Worm (Caenorhabditis elegans) whole organism, late embryonic: ENCODE results near the gene K04C2.5.
A peak's percentile ranks its signal among the peaks of the same experiment; 100 is the strongest.

ENCODE experiments used
- C38D4.7 ChIP-seq: fragments of 200-800 bp; sonication (Bioruptor generic); optimal IDR thresholded peaks from 2 replicates; lab custom pipeline; 2018; ENCODE audit warnings: mild to moderate bottlenecking, missing genetic modification characterization, moderate library complexity, missing compliant biosample characterization
- ceh-19 ChIP-seq: fragments of 200-800 bp; sonication (Bioruptor generic); optimal IDR thresholded peaks from 2 replicates; lab custom pipeline; 2018; ENCODE audit warnings: mild to moderate bottlenecking, missing genetic modification characterization, missing compliant biosample characterization
- ceh-22 ChIP-seq: sonication (generic microtip); optimal IDR thresholded peaks from 2 replicates; lab custom pipeline; 2017; ENCODE audit warnings: missing biosample characterization, missing genetic modification characterization
- ceh-6 ChIP-seq: fragments of 200-800 bp; sonication (Bioruptor generic); optimal IDR thresholded peaks from 2 replicates; lab custom pipeline; 2018; ENCODE audit warnings: mild to moderate bottlenecking, missing genetic modification characterization, missing compliant biosample characterization
- dve-1 ChIP-seq: sonication (generic microtip); optimal IDR thresholded peaks from 2 replicates; lab custom pipeline; 2017; ENCODE audit warnings: antibody characterized with exemption, mild to moderate bottlenecking, missing genetic modification characterization, missing compliant biosample characterization
- elt-2 ChIP-seq: sonication (generic microtip); optimal IDR thresholded peaks from 2 replicates; lab custom pipeline; 2016; ENCODE audit warnings: missing genetic modification reagents, missing genetic modification characterization, missing compliant biosample characterization
- gmeb-2 ChIP-seq: sonication (generic microtip); optimal IDR thresholded peaks from 2 replicates; lab custom pipeline; 2016; ENCODE audit warnings: missing genetic modification characterization, inconsistent platforms, missing compliant biosample characterization
- hlh-30 ChIP-seq: sonication (generic microtip); optimal IDR thresholded peaks from 2 replicates; lab custom pipeline; 2017; ENCODE audit warnings: antibody characterized with exemption, missing genetic modification characterization, missing compliant biosample characterization; ENCODE audit not compliant: insufficient read depth
- hlh-8 ChIP-seq: sonication (generic microtip); optimal IDR thresholded peaks from 2 replicates; lab custom pipeline; 2016; ENCODE audit warnings: missing genotype, missing genetic modification characterization, missing compliant biosample characterization
- lim-6 ChIP-seq: sonication (generic microtip); optimal IDR thresholded peaks from 2 replicates; lab custom pipeline; 2016; ENCODE audit warnings: missing genetic modification characterization, missing compliant biosample characterization
- mec-3 ChIP-seq: sonication (generic microtip); optimal IDR thresholded peaks from 2 replicates; lab custom pipeline; 2016; ENCODE audit warnings: borderline replicate concordance, missing genetic modification characterization, missing compliant biosample characterization
- nfya-1 ChIP-seq: sonication (generic microtip); optimal IDR thresholded peaks from 2 replicates; lab custom pipeline; 2017; ENCODE audit warnings: missing genetic modification characterization, mild to moderate bottlenecking, missing compliant biosample characterization, antibody characterized with exemption, moderate library complexity
- syd-9 ChIP-seq: sonication (generic microtip); optimal IDR thresholded peaks from 2 replicates; lab custom pipeline; 2016; ENCODE audit warnings: mild to moderate bottlenecking, missing genetic modification characterization, moderate library complexity, missing compliant biosample characterization
- unc-86 ChIP-seq: sonication (generic microtip); optimal IDR thresholded peaks from 2 replicates; lab custom pipeline; 2016; ENCODE audit warnings: missing genetic modification characterization, missing compliant biosample characterization
- zip-5 ChIP-seq: sonication (generic microtip); optimal IDR thresholded peaks from 2 replicates; lab custom pipeline; 2016; ENCODE audit warnings: missing genetic modification characterization, missing compliant biosample characterization

K04C2.5 gene

ce11 chrIII:6857390-6857848 lies 34.0 kb downstream of the K04C2.5 start:
- TF ChIP-seq dve-1 (tag; lab: Kevin White, UChicago) (peak; percentile 16), gmeb-2 (tag; lab: Kevin White, UChicago) (no peak), ceh-6 (no peak)
- TF ChIP-seq, all 69 proteins: peak for 1

- TF ChIP-seq hlh-8 (no peak), hlh-30 (no peak), unc-86 (no peak), nfya-1 (tag; lab: Kevin White, UChicago) (no peak), zip-5 (tag; lab: Kevin White, UChicago) (no peak), C38D4.7 (GFP tag; lab: Kevin White, UChicago) (no peak), syd-9 (no peak)
- TF ChIP-seq, all 69 proteins: peak for 0
Measured at ce11 chrIII:6856709-6857108, 34.8 kb downstream of the K04C2.5 start, which contains the start of gene zak-1. zak-1 (minus strand) TSS chrIII:6856809.

- peak; percentile 30 for TF ChIP-seq elt-2 (tag; lab: Kevin White, UChicago)
- TF ChIP-seq ceh-22 (tag; lab: Kevin White, UChicago) = no peak
- TF ChIP-seq mec-3 (tag; lab: Kevin White, UChicago) = no peak
- TF ChIP-seq ceh-19 (GFP tag; lab: Kevin White, UChicago) = no peak
Measured at ce11 chrIII:6850255-6850654, 41.2 kb downstream of the K04C2.5 start, which contains the start of gene srv-1. srv-1 (plus strand) TSS chrIII:6850385.

ce11 chrIII:6848654-6849204 lies 42.7 kb downstream of the K04C2.5 start, which contains the start of gene dhhc-5:
dhhc-5 (minus strand) TSS chrIII:6849059.
- TF ChIP-seq hlh-30 (peak; percentile 0), lim-6 (tag; lab: Kevin White, UChicago) (no peak)
